Worm (Caenorhabditis elegans) whole organism, L2 larva: Measurements from ENCODE around the gene M03D4.4.

Experiments used
- ceh-16 ChIP-seq: fragments of 150-350 bp; optimal IDR thresholded peaks from 2 replicates; lab custom pipeline; 2014; ENCODE audit warnings: missing biosample characterization, missing genetic modification characterization
- dmd-4 ChIP-seq: sonication (generic microtip); optimal IDR thresholded peaks from 2 replicates; lab custom pipeline; 2017; ENCODE audit warnings: missing biosample characterization, missing genetic modification characterization
- egl-27 ChIP-seq: sonication (generic microtip); optimal IDR thresholded peaks from 3 replicates; lab custom pipeline; 2017; ENCODE audit warnings: missing biosample characterization, missing genetic modification reagents, missing genetic modification characterization
- fos-1 ChIP-seq: fragments of 150-350 bp; optimal IDR thresholded peaks from 2 replicates; lab custom pipeline; 2014; ENCODE audit warnings: missing biosample characterization, missing genetic modification characterization
- lin-39 ChIP-seq: fragments of 150-350 bp; optimal IDR thresholded peaks from 2 replicates; lab custom pipeline; 2014; ENCODE audit warnings: missing biosample characterization, missing genetic modification reagents, missing genetic modification characterization
- nhr-11 ChIP-seq: fragments of 150-350 bp; optimal IDR thresholded peaks from 2 replicates; lab custom pipeline; 2014; ENCODE audit warnings: missing biosample characterization, missing genetic modification characterization
- nhr-129 ChIP-seq: fragments of 150-350 bp; optimal IDR thresholded peaks from 2 replicates; lab custom pipeline; 2014; ENCODE audit warnings: missing biosample characterization, missing genetic modification characterization
- snpc-4 ChIP-seq: fragments of 150-350 bp; optimal IDR thresholded peaks from 2 replicates; lab custom pipeline; 2014; ENCODE audit warnings: missing biosample characterization, missing genetic modification characterization
- unc-39 ChIP-seq: fragments of 150-350 bp; optimal IDR thresholded peaks from 2 replicates; lab custom pipeline; 2014; ENCODE audit warnings: missing biosample characterization, missing genetic modification characterization
- unc-62 ChIP-seq: fragments of 150-350 bp; optimal IDR thresholded peaks from 2 replicates; lab custom pipeline; 2014; ENCODE audit warnings: missing biosample characterization, missing genetic modification reagents, missing genetic modification characterization
- ztf-11 ChIP-seq: sonication (generic microtip); optimal IDR thresholded peaks from 2 replicates; lab custom pipeline; 2017; ENCODE audit warnings: missing biosample characterization, missing genetic modification characterization

DNA sequence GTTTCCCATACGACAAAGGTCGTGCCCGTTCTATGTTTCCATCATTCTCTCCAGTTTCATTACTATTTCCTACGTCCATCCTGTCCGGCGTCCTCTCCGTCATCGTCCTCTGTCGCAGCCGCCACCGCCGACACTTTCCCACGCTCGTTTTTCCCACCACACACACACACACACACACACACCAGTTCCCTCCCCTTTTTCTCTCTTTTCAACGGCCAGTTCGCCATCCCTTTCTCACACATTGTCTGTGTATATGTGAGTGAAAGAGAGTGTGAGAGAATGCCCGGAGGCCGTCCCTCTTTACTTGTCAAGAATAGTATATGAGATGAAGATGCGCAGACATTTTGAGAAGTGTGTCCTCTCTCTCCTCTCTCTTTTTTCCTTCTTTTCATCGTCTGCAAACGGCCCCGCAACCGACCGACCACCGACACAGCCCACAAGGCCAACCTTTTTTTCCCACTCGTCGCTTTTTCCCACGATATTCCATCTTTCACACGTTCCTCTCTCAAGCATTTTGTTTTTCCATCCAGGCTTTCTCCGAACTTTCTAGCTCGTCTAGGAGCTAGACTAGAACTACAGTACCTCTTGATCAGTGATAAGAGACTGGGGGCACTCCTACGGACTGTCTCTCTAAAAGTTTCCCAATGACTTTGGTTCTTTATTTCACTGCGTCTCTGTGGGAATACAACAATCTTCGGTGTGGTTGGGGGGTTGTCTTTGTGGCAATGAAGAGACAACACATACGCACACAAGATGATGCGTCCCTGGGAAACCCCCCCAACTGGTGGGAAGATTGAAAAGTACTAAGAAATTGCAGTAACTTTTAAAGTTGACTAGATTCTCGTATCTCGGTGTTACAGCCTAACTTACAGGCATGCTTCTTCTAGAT lies 29.8 kb downstream of the M03D4.4 start:
- no peak for TF ChIP-seq unc-39 (tag; lab: Kevin White, UChicago)
- peak; percentile 14 for TF ChIP-seq nhr-11 (tag; lab: Kevin White, UChicago)
- TF ChIP-seq unc-62 (GFP tag; lab: Kevin White, UChicago): no peak
- TF ChIP-seq nhr-129 (tag; lab: Kevin White, UChicago): peak; percentile 92
- no peak for TF ChIP-seq ceh-16 (tag; lab: Kevin White, UChicago)
- no peak for TF ChIP-seq lin-39 (tag; lab: Kevin White, UChicago)
- TF ChIP-seq egl-27: peak; percentile 75
- TF ChIP-seq snpc-4: peak; percentile 68
- no peak for TF ChIP-seq dmd-4 (tag; lab: Kevin White, UChicago)
- TF ChIP-seq ztf-11 (tag; lab: Kevin White, UChicago): no peak
- peak; percentile 83 for TF ChIP-seq fos-1 (tag; lab: Kevin White, UChicago)
